Worm (Caenorhabditis elegans) whole organism, L1 larva: ENCODE data around the gene F22H10.11.

Experiments
- C34B4.2 ChIP-seq: sonication (generic microtip); optimal IDR thresholded peaks from 2 replicates; lab custom pipeline; 2017; ENCODE audit warnings: mild to moderate bottlenecking, missing genetic modification characterization, missing compliant biosample characterization
- alr-1 ChIP-seq: fragments of 200-800 bp; sonication (Bioruptor generic); optimal IDR thresholded peaks from 2 replicates; lab custom pipeline; 2018; ENCODE audit warnings: borderline replicate concordance, mild to moderate bottlenecking, missing genetic modification characterization, missing compliant biosample characterization
- ama-1 ChIP-seq: fragments of 150-350 bp; optimal IDR thresholded peaks from 2 replicates; lab custom pipeline; 2014
- blmp-1 ChIP-seq: fragments of 150-350 bp; optimal IDR thresholded peaks from 2 replicates; lab custom pipeline; 2014; ENCODE audit warnings: missing biosample characterization, missing genetic modification characterization
- ceh-82 ChIP-seq, 3 experiments: fragments of 150-350 bp in 1 of 3; sonication (generic microtip) in 2 of 3; optimal IDR thresholded peaks; 2 replicates each; lab custom pipeline; 2014 to 2017; ENCODE audit warnings: missing biosample characterization in 3 of 3, missing genetic modification characterization in 3 of 3
- ceh-88 ChIP-seq: fragments of 200-800 bp; sonication (Bioruptor generic); IDR thresholded peaks from 2 replicates; pipeline ENCODE4 v1.3.6; 2022; ENCODE audit warnings: missing genetic modification characterization, missing compliant biosample characterization
- ceh-90 ChIP-seq: sonication (generic microtip); optimal IDR thresholded peaks from 2 replicates; lab custom pipeline; 2016; ENCODE audit warnings: missing genetic modification characterization, missing compliant biosample characterization
- efl-1 ChIP-seq, 4 experiments: fragments of 150-350 bp; optimal IDR thresholded peaks in 3 of 4; peaks in 1 of 4; 1 replicate in 1 of 4; 2 replicates in 3 of 4; lab custom pipeline; 2014; ENCODE audit warnings: missing biosample characterization in 2 of 4, missing genetic modification characterization in 2 of 4, missing genetic modification reagents in 2 of 4
- efl-3 ChIP-seq: fragments of 200-800 bp; sonication (Bioruptor generic); optimal IDR thresholded peaks from 2 replicates; lab custom pipeline; 2018; ENCODE audit warnings: mild to moderate bottlenecking, missing genetic modification characterization, missing compliant biosample characterization
- egl-27 ChIP-seq, 2 experiments: fragments of 150-350 bp in 1 of 2; sonication (generic microtip); optimal IDR thresholded peaks; 3 replicates each; lab custom pipeline; 2017 to 2018; ENCODE audit warnings: missing biosample characterization in 2 of 2, missing genetic modification characterization in 2 of 2, missing genetic modification reagents in 2 of 2
- elt-2 ChIP-seq: sonication (generic microtip); optimal IDR thresholded peaks from 2 replicates; lab custom pipeline; 2016; ENCODE audit warnings: missing genetic modification characterization, mild to moderate bottlenecking, inconsistent platforms, missing compliant biosample characterization, missing genetic modification reagents
- fkh-10 ChIP-seq: sonication (generic microtip); optimal IDR thresholded peaks from 2 replicates; lab custom pipeline; 2017; ENCODE audit warnings: missing biosample characterization, missing genetic modification reagents, missing genetic modification characterization
- fkh-8 ChIP-seq: sonication (generic microtip); optimal IDR thresholded peaks from 2 replicates; lab custom pipeline; 2016; ENCODE audit warnings: mild to moderate bottlenecking, missing genetic modification characterization, missing compliant biosample characterization
- fos-1 ChIP-seq: fragments of 150-350 bp; optimal IDR thresholded peaks from 2 replicates; lab custom pipeline; 2014; ENCODE audit warnings: missing biosample characterization, missing genetic modification characterization
- hlh-17 ChIP-seq: fragments of 200-800 bp; sonication (Bioruptor generic); optimal IDR thresholded peaks from 2 replicates; lab custom pipeline; 2018; ENCODE audit warnings: missing genetic modification characterization, mild to moderate bottlenecking, missing compliant biosample characterization, moderate library complexity, borderline replicate concordance
- hlh-4 ChIP-seq: sonication (generic microtip); optimal IDR thresholded peaks from 2 replicates; lab custom pipeline; 2016; ENCODE audit warnings: mild to moderate bottlenecking, missing genetic modification characterization, missing compliant biosample characterization
- lin-13 ChIP-seq: fragments of 150-350 bp; optimal IDR thresholded peaks from 2 replicates; lab custom pipeline; 2014; ENCODE audit warnings: missing biosample characterization, missing genetic modification reagents, missing genetic modification characterization
- lin-14 ChIP-seq: fragments of 200-800 bp; sonication (Bioruptor generic); optimal IDR thresholded peaks from 2 replicates; lab custom pipeline; 2018; ENCODE audit warnings: mild to moderate bottlenecking, missing genetic modification characterization, moderate library complexity, missing compliant biosample characterization
- lir-3 ChIP-seq: sonication (generic microtip); optimal IDR thresholded peaks from 2 replicates; lab custom pipeline; 2016; ENCODE audit warnings: mild to moderate bottlenecking, missing genetic modification characterization, moderate library complexity, missing compliant biosample characterization; ENCODE audit not compliant: poor library complexity
- mdl-1 ChIP-seq, 2 experiments: fragments of 150-350 bp; optimal IDR thresholded peaks; 2 replicates each; lab custom pipeline; 2014 to 2017; ENCODE audit warnings: missing biosample characterization in 2 of 2, missing genetic modification characterization in 2 of 2, inconsistent platforms in 1 of 2
- mef-2 ChIP-seq: fragments of 150-350 bp; optimal IDR thresholded peaks from 2 replicates; lab custom pipeline; 2014; ENCODE audit warnings: missing biosample characterization, missing genetic modification characterization
- nhr-11 ChIP-seq: fragments of 150-350 bp; optimal IDR thresholded peaks from 2 replicates; lab custom pipeline; 2014; ENCODE audit warnings: missing biosample characterization, missing genetic modification characterization
- nhr-19 ChIP-seq: fragments of 200-800 bp; sonication (Bioruptor generic); conservative IDR thresholded peaks from 2 replicates; pipeline ENCODE4 v1.3.6; 2022; ENCODE audit warnings: missing genetic modification characterization, missing compliant biosample characterization
- nhr-20 ChIP-seq: sonication (generic microtip); optimal IDR thresholded peaks from 2 replicates; lab custom pipeline; 2016; ENCODE audit warnings: mild to moderate bottlenecking, missing genetic modification characterization, missing compliant biosample characterization
- nhr-71 ChIP-seq: sonication (generic microtip); optimal IDR thresholded peaks from 2 replicates; lab custom pipeline; 2016; ENCODE audit warnings: mild to moderate bottlenecking, missing genetic modification characterization, moderate library complexity, missing compliant biosample characterization
- nhr-84 ChIP-seq: sonication (generic microtip); optimal IDR thresholded peaks from 2 replicates; lab custom pipeline; 2017; ENCODE audit warnings: missing biosample characterization, missing genetic modification characterization
- nhr-85 ChIP-seq: sonication (generic microtip); peaks from one replicate; lab custom pipeline; 2016; ENCODE audit warnings: missing genetic modification characterization, inconsistent platforms, missing compliant biosample characterization
- nhr-90 ChIP-seq: sonication (generic microtip); optimal IDR thresholded peaks from 2 replicates; lab custom pipeline; 2016; ENCODE audit warnings: mild to moderate bottlenecking, missing genetic modification characterization, missing compliant biosample characterization; ENCODE audit not compliant: poor library complexity
- rnt-1 ChIP-seq: sonication (generic microtip); optimal IDR thresholded peaks from 2 replicates; lab custom pipeline; 2016; ENCODE audit warnings: mild to moderate bottlenecking, missing genetic modification characterization, moderate library complexity, missing compliant biosample characterization
- skn-1 ChIP-seq: fragments of 150-350 bp; optimal IDR thresholded peaks from 2 replicates; lab custom pipeline; 2014; ENCODE audit warnings: missing biosample characterization, missing genetic modification characterization
- snpc-4 ChIP-seq: fragments of 150-350 bp; optimal IDR thresholded peaks from 2 replicates; lab custom pipeline; 2014; ENCODE audit warnings: missing biosample characterization, missing genetic modification characterization
- tlp-1 ChIP-seq: fragments of 150-350 bp; optimal IDR thresholded peaks from 2 replicates; lab custom pipeline; 2014; ENCODE audit warnings: missing biosample characterization, missing genetic modification characterization
- xbp-1 ChIP-seq: sonication (generic microtip); optimal IDR thresholded peaks from 2 replicates; lab custom pipeline; 2016; ENCODE audit warnings: missing genetic modification characterization, missing compliant biosample characterization
- ztf-4 ChIP-seq: fragments of 150-350 bp; optimal IDR thresholded peaks from 2 replicates; lab custom pipeline; 2014; ENCODE audit warnings: missing biosample characterization, missing genetic modification characterization

Gene F22H10.11

DNA sequence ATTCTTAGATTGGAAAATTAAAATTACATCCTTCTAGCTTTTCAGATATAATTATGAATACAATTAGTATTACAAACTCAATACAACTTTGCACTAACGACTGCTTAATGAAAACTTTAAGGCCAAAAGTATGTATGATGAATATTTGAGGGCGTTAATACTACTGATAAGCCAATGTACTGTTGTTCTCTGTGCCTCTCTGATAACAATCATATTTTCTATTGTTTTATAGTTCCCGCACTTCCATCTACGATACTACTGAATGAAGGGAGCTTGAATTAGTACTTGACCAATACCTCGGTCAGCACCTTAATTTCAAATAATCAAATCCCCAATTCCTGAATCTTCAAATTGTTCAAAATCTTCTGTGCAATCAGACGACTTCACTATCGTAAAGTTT, 18.7 kb downstream of the F22H10.11 start:
- TF ChIP-seq nhr-20 (tag; lab: Kevin White, UChicago) = no peak
- peak; percentile 51 for TF ChIP-seq elt-2 (tag; lab: Kevin White, UChicago)

DNA sequence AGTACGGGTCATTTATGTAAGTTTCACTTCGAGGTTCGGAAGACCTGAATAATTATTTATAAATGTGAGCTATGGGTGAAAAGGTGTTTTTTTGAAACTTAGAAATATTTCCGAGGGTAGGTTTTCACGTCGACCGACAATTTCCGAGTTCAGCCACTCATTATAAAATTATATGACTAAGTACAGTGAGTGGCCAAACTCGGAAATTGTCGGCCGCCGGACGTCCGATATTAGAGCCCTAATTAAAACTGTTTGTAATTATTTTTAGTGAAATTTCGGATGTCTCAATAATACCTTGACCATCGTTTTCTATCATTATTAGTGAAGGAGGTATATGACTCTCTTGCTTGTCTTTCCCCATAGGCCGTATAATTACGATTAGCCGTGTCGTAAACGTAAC, 20.3 kb downstream of the F22H10.11 start:
- TF ChIP-seq xbp-1 (tag; lab: Kevin White, UChicago) = no peak
- TF ChIP-seq alr-1 (tag; lab: Kevin White, UChicago) = no peak
- TF ChIP-seq lir-3 (tag; lab: Kevin White, UChicago) = no peak
- no peak for TF ChIP-seq skn-1 (tag; lab: Kevin White, UChicago)
- no peak for TF ChIP-seq nhr-90
- no peak for TF ChIP-seq mef-2 (tag; lab: Kevin White, UChicago)
- TF ChIP-seq mdl-1 (tag; optimal IDR thresholded peaks at IDR 0.05; lab: Kevin White, UChicago) = no peak
- TF ChIP-seq nhr-84 = no peak
- TF ChIP-seq ztf-4 (tag; lab: Kevin White, UChicago) = no peak
- TF ChIP-seq hlh-4 = no peak
- no peak for TF ChIP-seq efl-3 (GFP tag; lab: Kevin White, UChicago)

DNA sequence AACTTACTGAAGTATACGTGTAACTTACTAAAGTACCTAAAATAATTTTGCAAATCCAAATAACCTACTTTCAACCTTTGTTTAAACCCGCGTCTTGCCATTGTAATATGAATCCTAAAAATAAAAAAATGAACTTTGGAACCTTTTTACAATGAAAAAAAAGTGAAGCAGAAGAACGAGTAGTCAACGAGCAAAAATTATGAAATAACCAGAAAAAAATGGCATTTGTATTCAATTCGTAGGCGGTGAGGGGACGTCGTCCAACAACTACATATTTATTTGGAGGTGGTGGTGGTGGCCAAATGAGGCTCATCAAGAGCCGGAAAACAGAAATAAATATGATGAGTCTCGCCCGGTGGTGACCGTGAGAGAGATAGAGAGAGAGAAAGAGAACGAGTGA, 25.1 kb downstream of the F22H10.11 start, which contains the start of gene F43B10.1:
Gene F43B10.1 (minus strand): TSS at position 101 of the 400 bp plus-strand sequence.
- TF ChIP-seq tlp-1 (tag; lab: Kevin White, UChicago) = no peak
- no peak for TF ChIP-seq efl-1 (optimal IDR thresholded peaks at IDR 0.05; lab: Kevin White, UChicago)
- peak in 1 of 2 experiments; percentile 63 for TF ChIP-seq efl-1 (GFP tag; optimal IDR thresholded peaks at IDR 0.05 in 1 of 2; lab: Kevin White, UChicago)

DNA sequence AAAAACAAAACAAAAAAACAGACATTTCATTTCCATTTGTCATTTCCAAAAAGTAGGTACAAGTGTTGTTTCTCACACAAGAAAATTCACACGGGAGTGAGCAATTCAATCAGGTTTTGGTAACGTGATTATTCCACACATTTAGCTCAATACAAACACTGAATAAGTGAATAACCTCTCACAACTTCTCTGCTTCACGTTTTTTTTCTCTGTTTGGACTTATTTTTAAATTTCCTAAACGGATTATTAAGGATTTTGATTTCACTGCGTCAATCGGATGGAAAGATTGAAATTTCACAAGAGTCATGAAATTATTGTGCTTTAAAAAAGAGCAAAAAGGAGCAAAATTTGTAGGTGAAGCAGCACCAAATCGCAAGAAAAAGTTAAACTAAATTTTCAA, 27.6 kb downstream of the F22H10.11 start:
- no peak for TF ChIP-seq ceh-82 (tag; optimal IDR thresholded peaks at IDR 0.05; lab: Kevin White, UChicago)
- no peak for TF ChIP-seq nhr-20 (tag; lab: Kevin White, UChicago)
- no peak for TF ChIP-seq snpc-4 (tag; lab: Kevin White, UChicago)
- no peak for TF ChIP-seq ceh-88
- no peak for TF ChIP-seq nhr-19 (GFP tag; lab: Robert Waterston, UW)
- TF ChIP-seq fkh-8 = peak; percentile 9
- no peak for TF ChIP-seq blmp-1 (tag; lab: Kevin White, UChicago)
- no peak for TF ChIP-seq ceh-90 (tag; lab: Kevin White, UChicago)
- TF ChIP-seq nhr-85 = no peak
- TF ChIP-seq nhr-11 (tag; lab: Kevin White, UChicago) = no peak
- TF ChIP-seq alr-1 (tag; lab: Kevin White, UChicago) = no peak
- TF ChIP-seq efl-1 (optimal IDR thresholded peaks at IDR 0.05; lab: Kevin White, UChicago) = no peak
- TF ChIP-seq efl-1 (GFP tag; optimal IDR thresholded peaks at IDR 0.05 in 1 of 2; lab: Kevin White, UChicago) = peak in 1 of 2 experiments; percentile 50
- no peak for TF ChIP-seq egl-27 (tag; optimal IDR thresholded peaks at IDR 0.05; lab: Kevin White, UChicago)
- no peak for TF ChIP-seq fkh-10 (GFP tag; lab: Kevin White, UChicago)
- TF ChIP-seq hlh-17 (GFP tag; lab: Kevin White, UChicago) = no peak
- no peak for TF ChIP-seq ama-1 (lab: Kevin White, UChicago)
- no peak for TF ChIP-seq lin-13 (GFP tag; lab: Kevin White, UChicago)

DNA sequence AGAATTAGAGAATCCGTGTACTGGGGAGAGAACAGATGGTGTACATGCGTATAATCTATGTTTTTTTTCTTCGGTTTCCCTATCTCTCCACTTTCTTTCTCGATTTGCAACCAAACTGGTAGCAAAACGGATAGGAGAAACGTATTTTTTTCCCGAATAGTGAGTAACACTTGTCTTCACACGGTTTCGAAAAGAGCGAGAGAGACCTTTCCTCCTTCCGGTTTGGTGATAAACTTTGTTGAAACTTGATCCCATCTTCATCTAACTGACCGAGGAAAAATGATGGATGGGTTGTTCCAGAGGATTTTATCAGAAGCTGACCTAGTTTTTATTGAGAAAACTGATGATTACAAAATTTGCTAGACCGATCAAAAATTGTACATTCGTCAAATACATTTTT, 29.5 kb downstream of the F22H10.11 start:
- TF ChIP-seq C34B4.2 (no peak), blmp-1 (tag; lab: Kevin White, UChicago) (peak; percentile 90), lin-14 (GFP tag; lab: Kevin White, UChicago) (peak; percentile 47), rnt-1 (tag; lab: Kevin White, UChicago) (peak; percentile 31), tlp-1 (tag; lab: Kevin White, UChicago) (no peak), nhr-71 (tag; lab: Kevin White, UChicago) (no peak), snpc-4 (tag; lab: Kevin White, UChicago) (no peak), fos-1 (tag; lab: Kevin White, UChicago) (no peak)
